Worm (Caenorhabditis elegans) whole organism, L4 larva: ENCODE data around the gene C55A6.11.

Source experiments
- T26A8.4 ChIP-seq: fragments of 200-800 bp; sonication (Bioruptor generic); IDR thresholded peaks from 2 replicates; pipeline ENCODE4 v1.3.6; 2022; ENCODE audit warnings: missing genetic modification characterization, missing compliant biosample characterization
- ctbp-1 ChIP-seq: fragments of 200-800 bp; sonication (Bioruptor generic); IDR thresholded peaks from 2 replicates; pipeline ENCODE4 v1.3.6; 2022; ENCODE audit warnings: missing genetic modification reagents, missing genetic modification characterization, missing compliant biosample characterization
- fos-1 ChIP-seq: fragments of 150-350 bp; optimal IDR thresholded peaks from 2 replicates; lab custom pipeline; 2014; ENCODE audit warnings: missing biosample characterization, missing genetic modification characterization
- nhr-25 ChIP-seq: sonication (generic microtip); optimal IDR thresholded peaks from 2 replicates; lab custom pipeline; 2017; ENCODE audit warnings: missing genetic modification characterization, mild to moderate bottlenecking, missing compliant biosample characterization, antibody characterized with exemption, moderate library complexity, borderline replicate concordance; ENCODE audit not compliant: insufficient read depth
- pqm-1 ChIP-seq: sonication (generic microtip); optimal IDR thresholded peaks from 2 replicates; lab custom pipeline; 2017; ENCODE audit warnings: missing biosample characterization, missing genetic modification characterization
- unc-39 ChIP-seq: sonication (generic microtip); optimal IDR thresholded peaks from 2 replicates; lab custom pipeline; 2017; ENCODE audit warnings: missing biosample characterization, missing genetic modification characterization
- ztf-11 ChIP-seq: fragments of 150-350 bp; optimal IDR thresholded peaks from 2 replicates; lab custom pipeline; 2014; ENCODE audit warnings: missing biosample characterization, missing genetic modification characterization

- peak; percentile 84 for TF ChIP-seq ctbp-1
- no peak for TF ChIP-seq nhr-25 (tag; lab: Kevin White, UChicago)
- no peak for TF ChIP-seq fos-1 (tag; lab: Kevin White, UChicago)
- peak; percentile 90 for TF ChIP-seq T26A8.4 (GFP tag; lab: Robert Waterston, UW)
- no peak for TF ChIP-seq unc-39
- no peak for TF ChIP-seq ztf-11 (tag; lab: Kevin White, UChicago)
- no peak for TF ChIP-seq pqm-1 (tag; lab: Kevin White, UChicago)
These were observed 1.1 kb downstream of the C55A6.11 start, which contains the start of gene pafo-1 for ce11 chrV:11521448-11521847.
